Worm (Caenorhabditis elegans) whole organism, young adult: ENCODE measurements around the gene Y54H5A.2.

Source experiments
- B0019.2 ChIP-seq: fragments of 200-800 bp; sonication (Bioruptor generic); conservative IDR thresholded peaks from 2 replicates; pipeline ENCODE4 v1.3.6; 2022; ENCODE audit warnings: missing genetic modification reagents, missing genetic modification characterization, missing compliant biosample characterization
- D2030.7 ChIP-seq: fragments of 200-800 bp; sonication (Bioruptor generic); IDR thresholded peaks from 2 replicates; pipeline ENCODE4 v1.3.6; 2022; ENCODE audit warnings: missing genetic modification reagents, missing genetic modification characterization, missing compliant biosample characterization
- F22D6.2 ChIP-seq: sonication (generic microtip); optimal IDR thresholded peaks from 2 replicates; lab custom pipeline; 2016; ENCODE audit warnings: mild to moderate bottlenecking, missing genetic modification characterization, missing compliant biosample characterization
- F23B12.7 ChIP-seq: sonication (generic microtip); optimal IDR thresholded peaks from 2 replicates; lab custom pipeline; 2017; ENCODE audit warnings: missing genetic modification characterization, mild to moderate bottlenecking, missing compliant biosample characterization, antibody characterized with exemption, moderate library complexity; ENCODE audit not compliant: insufficient read depth
- Y79H2A.3 ChIP-seq: fragments of 200-800 bp; sonication (Bioruptor generic); conservative IDR thresholded peaks from 2 replicates; pipeline ENCODE4 v1.3.6; 2022; ENCODE audit warnings: missing genetic modification reagents, missing genetic modification characterization, missing compliant biosample characterization
- Y95B8A.8 ChIP-seq: fragments of 200-800 bp; sonication (Bioruptor generic); IDR thresholded peaks from 2 replicates; pipeline ENCODE4 v1.3.6; 2022; ENCODE audit warnings: missing genetic modification reagents, missing genetic modification characterization, missing compliant biosample characterization
- atf-7 ChIP-seq: sonication (generic microtip); optimal IDR thresholded peaks from 2 replicates; lab custom pipeline; 2017; ENCODE audit warnings: mild to moderate bottlenecking, missing genetic modification characterization, missing compliant biosample characterization
- die-1 ChIP-seq: sonication (generic microtip); optimal IDR thresholded peaks from 2 replicates; lab custom pipeline; 2016; ENCODE audit warnings: missing genotype, mild to moderate bottlenecking, missing genetic modification characterization, missing compliant biosample characterization
- efl-1 ChIP-seq: fragments of 150-350 bp; optimal IDR thresholded peaks from 2 replicates; lab custom pipeline; 2014; ENCODE audit warnings: missing biosample characterization, missing genetic modification reagents, missing genetic modification characterization
- lin-35 ChIP-seq, 3 experiments: fragments of 150-350 bp in 2 of 3; sonication (generic microtip) in 1 of 3; optimal IDR thresholded peaks; 2 replicates each; lab custom pipeline; 2014 to 2018; ENCODE audit warnings: missing biosample characterization in 3 of 3, missing genetic modification characterization in 3 of 3, missing genetic modification reagents in 3 of 3
- pha-4 ChIP-seq: fragments of 150-350 bp; sonication (generic microtip); optimal IDR thresholded peaks from 2 replicates; lab custom pipeline; 2014; ENCODE audit warnings: missing biosample characterization, missing genetic modification reagents, missing genetic modification characterization
- snpc-4 ChIP-seq, 5 experiments: fragments of 150-350 bp in 1 of 5; sonication (generic microtip) in 4 of 5; optimal IDR thresholded peaks; 2 replicates each; lab custom pipeline; 2014 to 2018; ENCODE audit warnings: missing genetic modification characterization in 5 of 5, missing biosample characterization in 3 of 5, antibody characterized with exemption in 2 of 5, mild to moderate bottlenecking in 2 of 5, missing compliant biosample characterization in 2 of 5, missing genotype in 2 of 5, moderate library complexity in 2 of 5, missing genetic modification reagents in 1 of 5
- unc-62 ChIP-seq: fragments of 150-350 bp; optimal IDR thresholded peaks from 2 replicates; lab custom pipeline; 2014; ENCODE audit warnings: missing biosample characterization, missing genetic modification reagents, missing genetic modification characterization
- ztf-26 ChIP-seq: sonication (generic microtip); optimal IDR thresholded peaks from 2 replicates; lab custom pipeline; 2017; ENCODE audit warnings: missing genetic modification characterization, missing compliant biosample characterization

DNA sequence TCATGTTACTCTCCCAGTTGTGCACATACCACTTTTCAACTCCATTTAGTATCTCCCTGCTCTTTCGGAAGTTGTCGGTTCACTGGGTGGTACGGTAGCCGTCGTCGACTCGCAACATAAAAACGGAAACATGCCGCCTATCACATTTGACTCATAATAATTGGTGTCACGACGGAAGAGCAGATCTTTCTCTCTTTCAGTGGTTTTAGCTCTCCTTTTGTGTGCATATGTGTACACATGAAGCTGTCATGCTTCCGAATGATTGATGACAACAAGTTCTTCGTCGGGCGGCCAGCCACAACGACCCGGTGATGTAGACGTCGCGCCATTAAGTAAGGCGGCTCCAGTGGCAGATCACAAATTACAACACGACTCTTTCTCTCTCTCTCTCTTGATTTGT lies 23.6 kb downstream of the Y54H5A.2 start:
- no peak for TF ChIP-seq efl-1
- no peak for TF ChIP-seq D2030.7 (GFP tag; lab: Robert Waterston, UW)
- no peak for TF ChIP-seq lin-35 (GFP tag; optimal IDR thresholded peaks at IDR 0.05; lab: Kevin White, UChicago)
- TF ChIP-seq F23B12.7 (tag; lab: Kevin White, UChicago), result no peak
- TF ChIP-seq unc-62, result no peak
- TF ChIP-seq Y79H2A.3 (GFP tag; lab: Robert Waterston, UW), result no peak
- TF ChIP-seq B0019.2, result no peak
- TF ChIP-seq snpc-4 (GFP tag; optimal IDR thresholded peaks at IDR 0.05; lab: Kevin White, UChicago), result no peak
- no peak for TF ChIP-seq snpc-4 (tag; optimal IDR thresholded peaks at IDR 0.05; lab: Kevin White, UChicago)
- no peak for TF ChIP-seq F22D6.2
- TF ChIP-seq atf-7, result no peak
- TF ChIP-seq ztf-26 (tag; lab: Kevin White, UChicago), result no peak
- no peak for TF ChIP-seq Y95B8A.8 (GFP tag; lab: Robert Waterston, UW)
- no peak for TF ChIP-seq die-1 (tag; lab: Kevin White, UChicago)
- TF ChIP-seq pha-4, result no peak
